Worm (Caenorhabditis elegans) whole organism, late embryonic: ENCODE results near the gene ugt-48.

Experiments
- C38D4.7 ChIP-seq: fragments of 200-800 bp; sonication (Bioruptor generic); optimal IDR thresholded peaks from 2 replicates; lab custom pipeline; 2018; ENCODE audit warnings: mild to moderate bottlenecking, missing genetic modification characterization, moderate library complexity, missing compliant biosample characterization
- K09A11.1 ChIP-seq: sonication (generic microtip); optimal IDR thresholded peaks from 2 replicates; lab custom pipeline; 2017; ENCODE audit warnings: antibody characterized with exemption, mild to moderate bottlenecking, missing genetic modification characterization, missing compliant biosample characterization; ENCODE audit not compliant: insufficient read depth
- T23F11.4 ChIP-seq: fragments of 200-800 bp; sonication (Bioruptor generic); optimal IDR thresholded peaks from 2 replicates; lab custom pipeline; 2018; ENCODE audit warnings: mild to moderate bottlenecking, missing genetic modification characterization, missing compliant biosample characterization
- Y22D7AL.16 ChIP-seq: sonication (generic microtip); optimal IDR thresholded peaks from 2 replicates; lab custom pipeline; 2016; ENCODE audit warnings: missing genetic modification characterization, missing compliant biosample characterization
- ceh-14 ChIP-seq: sonication (generic microtip); optimal IDR thresholded peaks from 2 replicates; lab custom pipeline; 2016; ENCODE audit warnings: missing genotype, missing genetic modification characterization, missing compliant biosample characterization
- ceh-18 ChIP-seq: sonication (generic microtip); optimal IDR thresholded peaks from 2 replicates; lab custom pipeline; 2016; ENCODE audit warnings: missing genetic modification characterization, missing compliant biosample characterization
- ceh-2 ChIP-seq: sonication (generic microtip); optimal IDR thresholded peaks from 2 replicates; lab custom pipeline; 2016; ENCODE audit warnings: missing genotype, missing genetic modification characterization, missing compliant biosample characterization
- ceh-24 ChIP-seq: sonication (generic microtip); optimal IDR thresholded peaks from 2 replicates; lab custom pipeline; 2016; ENCODE audit warnings: mild to moderate bottlenecking, missing genetic modification characterization, missing compliant biosample characterization
- ceh-30 ChIP-seq: fragments of 150-350 bp; optimal IDR thresholded peaks from 2 replicates; lab custom pipeline; 2014; ENCODE audit warnings: missing biosample characterization, missing genetic modification characterization
- ceh-31 ChIP-seq: sonication (generic microtip); optimal IDR thresholded peaks from 2 replicates; lab custom pipeline; 2016; ENCODE audit warnings: missing genetic modification characterization, missing compliant biosample characterization
- ceh-48 ChIP-seq: sonication (generic microtip); optimal IDR thresholded peaks from 2 replicates; lab custom pipeline; 2016; ENCODE audit warnings: missing genetic modification characterization, inconsistent platforms, missing compliant biosample characterization
- ceh-9 ChIP-seq: sonication (generic microtip); optimal IDR thresholded peaks from 2 replicates; lab custom pipeline; 2016; ENCODE audit warnings: mild to moderate bottlenecking, missing genetic modification characterization, inconsistent platforms, missing compliant biosample characterization
- che-1 ChIP-seq: sonication (generic microtip); optimal IDR thresholded peaks from 2 replicates; lab custom pipeline; 2016; ENCODE audit warnings: mild to moderate bottlenecking, missing genetic modification characterization, missing compliant biosample characterization
- dmd-4 ChIP-seq: sonication (generic microtip); optimal IDR thresholded peaks from 2 replicates; lab custom pipeline; 2016; ENCODE audit warnings: borderline replicate concordance, missing genetic modification characterization, missing compliant biosample characterization
- dve-1 ChIP-seq: sonication (generic microtip); optimal IDR thresholded peaks from 2 replicates; lab custom pipeline; 2017; ENCODE audit warnings: antibody characterized with exemption, mild to moderate bottlenecking, missing genetic modification characterization, missing compliant biosample characterization
- elt-2 ChIP-seq: sonication (generic microtip); optimal IDR thresholded peaks from 2 replicates; lab custom pipeline; 2016; ENCODE audit warnings: missing genetic modification reagents, missing genetic modification characterization, missing compliant biosample characterization
- fax-1 ChIP-seq: sonication (generic microtip); optimal IDR thresholded peaks from 2 replicates; lab custom pipeline; 2016; ENCODE audit warnings: missing genotype, missing genetic modification characterization, missing compliant biosample characterization
- fkh-6 ChIP-seq: sonication (generic microtip); optimal IDR thresholded peaks from 2 replicates; lab custom pipeline; 2016; ENCODE audit warnings: missing genetic modification characterization, missing compliant biosample characterization
- hlh-13 ChIP-seq: fragments of 200-800 bp; sonication (Bioruptor generic); optimal IDR thresholded peaks from 2 replicates; lab custom pipeline; 2018; ENCODE audit warnings: mild to moderate bottlenecking, missing genetic modification characterization, missing compliant biosample characterization
- hlh-15 ChIP-seq: sonication (generic microtip); optimal IDR thresholded peaks from 2 replicates; lab custom pipeline; 2016; ENCODE audit warnings: missing genetic modification characterization, missing compliant biosample characterization
- lim-6 ChIP-seq: sonication (generic microtip); optimal IDR thresholded peaks from 2 replicates; lab custom pipeline; 2016; ENCODE audit warnings: missing genetic modification characterization, missing compliant biosample characterization
- madf-2 ChIP-seq: sonication (generic microtip); optimal IDR thresholded peaks from 2 replicates; lab custom pipeline; 2017; ENCODE audit warnings: missing genetic modification characterization, missing compliant biosample characterization
- nfya-1 ChIP-seq: sonication (generic microtip); optimal IDR thresholded peaks from 2 replicates; lab custom pipeline; 2017; ENCODE audit warnings: missing genetic modification characterization, mild to moderate bottlenecking, missing compliant biosample characterization, antibody characterized with exemption, moderate library complexity
- pat-9 ChIP-seq: fragments of 200-800 bp; sonication (Bioruptor generic); optimal IDR thresholded peaks from 2 replicates; lab custom pipeline; 2018; ENCODE audit warnings: mild to moderate bottlenecking, missing genetic modification characterization, moderate library complexity, missing compliant biosample characterization
- pax-1 ChIP-seq: fragments of 150-350 bp; optimal IDR thresholded peaks from 2 replicates; lab custom pipeline; 2014; ENCODE audit warnings: missing biosample characterization, missing genetic modification characterization
- ref-2 ChIP-seq: sonication (generic microtip); optimal IDR thresholded peaks from 2 replicates; lab custom pipeline; 2016; ENCODE audit warnings: missing genetic modification characterization, missing compliant biosample characterization
- sdc-2 ChIP-seq: sonication (generic microtip); optimal IDR thresholded peaks from 2 replicates; lab custom pipeline; 2016; ENCODE audit warnings: missing genotype, missing genetic modification characterization, missing compliant biosample characterization
- sox-2 ChIP-seq: fragments of 200-800 bp; sonication (Bioruptor generic); IDR thresholded peaks from 2 replicates; pipeline ENCODE4 v1.3.6; 2022; ENCODE audit warnings: missing genetic modification reagents, missing genetic modification characterization, missing compliant biosample characterization
- tbx-2 ChIP-seq: sonication (generic microtip); optimal IDR thresholded peaks from 2 replicates; lab custom pipeline; 2016; ENCODE audit warnings: missing genetic modification characterization, missing compliant biosample characterization
- tbx-7 ChIP-seq: sonication (generic microtip); optimal IDR thresholded peaks from 2 replicates; lab custom pipeline; 2016; ENCODE audit warnings: missing genotype, missing genetic modification characterization, missing compliant biosample characterization
- unc-3 ChIP-seq, 2 experiments: fragments of 200-800 bp in 1 of 2; sonication (Bioruptor generic) in 1 of 2; sonication (generic microtip) in 1 of 2; conservative IDR thresholded peaks in 1 of 2; optimal IDR thresholded peaks in 1 of 2; 2 replicates each; pipeline versions ENCODE4 v1.3.6 to Lab custom; 2016 to 2022; ENCODE audit warnings: missing compliant biosample characterization in 2 of 2, missing genetic modification characterization in 2 of 2, missing genetic modification reagents in 1 of 2
- unc-42 ChIP-seq: sonication (generic microtip); optimal IDR thresholded peaks from 2 replicates; lab custom pipeline; 2016; ENCODE audit warnings: missing genotype, missing genetic modification characterization, missing compliant biosample characterization
- unc-55 ChIP-seq: sonication (generic microtip); optimal IDR thresholded peaks from 2 replicates; lab custom pipeline; 2017; ENCODE audit warnings: missing biosample characterization, missing genetic modification reagents, missing genetic modification characterization
- unc-86 ChIP-seq: sonication (generic microtip); optimal IDR thresholded peaks from 2 replicates; lab custom pipeline; 2016; ENCODE audit warnings: missing genetic modification characterization, missing compliant biosample characterization
- zip-5 ChIP-seq: sonication (generic microtip); optimal IDR thresholded peaks from 2 replicates; lab custom pipeline; 2016; ENCODE audit warnings: missing genetic modification characterization, missing compliant biosample characterization
- ztf-16 ChIP-seq: sonication (generic microtip); optimal IDR thresholded peaks from 2 replicates; lab custom pipeline; 2017; ENCODE audit warnings: missing genetic modification characterization, missing compliant biosample characterization

The ugt-48 gene

ce11 chrV:5582308-5582707 lies 34.4 kb upstream of the ugt-48 start:
- TF ChIP-seq ceh-18 (tag; lab: Kevin White, UChicago) = no peak
- TF ChIP-seq pat-9 = no peak
- no peak for TF ChIP-seq C38D4.7
- TF ChIP-seq tbx-7 (tag; lab: Kevin White, UChicago) = no peak
- no peak for TF ChIP-seq hlh-13 (GFP tag; lab: Kevin White, UChicago)
- no peak for TF ChIP-seq unc-86 (tag; lab: Kevin White, UChicago)
- peak; percentile 35 for TF ChIP-seq nfya-1 (tag; lab: Kevin White, UChicago)
- TF ChIP-seq fkh-6 = no peak
- peak; percentile 82 for TF ChIP-seq unc-42 (tag; lab: Kevin White, UChicago)
- no peak for TF ChIP-seq ztf-16 (tag; lab: Kevin White, UChicago)

ce11 chrV:5581312-5581711 lies 33.5 kb upstream of the ugt-48 start, which contains the start of gene klc-2:
Gene klc-2, minus strand, starts transcription at chrV:5581412.
- TF ChIP-seq ceh-14 (no peak), zip-5 (tag; lab: Kevin White, UChicago) (no peak), T23F11.4 (no peak), sdc-2 (tag; lab: Kevin White, UChicago) (no peak), madf-2 (no peak), ceh-9 (tag; lab: Kevin White, UChicago) (no peak), dve-1 (no peak), fax-1 (no peak), dmd-4 (tag; lab: Kevin White, UChicago) (no peak), che-1 (no peak), ceh-24 (tag; lab: Kevin White, UChicago) (no peak), pax-1 (no peak), tbx-7 (tag; lab: Kevin White, UChicago) (no peak), ztf-16 (tag; lab: Kevin White, UChicago) (no peak), Y22D7AL.16 (no peak), ceh-30 (no peak)

ce11 chrV:5580517-5580916 lies 32.7 kb upstream of the ugt-48 start:
- TF ChIP-seq zip-5 (tag; lab: Kevin White, UChicago) = no peak
- TF ChIP-seq tbx-2 (tag; lab: Kevin White, UChicago) = peak; percentile 31
- TF ChIP-seq ceh-48 (tag; lab: Kevin White, UChicago) = peak; percentile 80
- TF ChIP-seq K09A11.1 (tag; lab: Kevin White, UChicago) = peak; percentile 69
- TF ChIP-seq ref-2 (tag; lab: Kevin White, UChicago) = peak; percentile 6
- TF ChIP-seq unc-55 = peak; percentile 38
- TF ChIP-seq sox-2 = peak; percentile 40; the same call in 1 of the 2 replicates
- peak; percentile 30 for TF ChIP-seq unc-42 (tag; lab: Kevin White, UChicago)
- peak; percentile 87 for TF ChIP-seq nfya-1 (tag; lab: Kevin White, UChicago)
- no peak for TF ChIP-seq hlh-15 (tag; lab: Kevin White, UChicago)
- TF ChIP-seq ceh-2 = peak; percentile 46
- TF ChIP-seq C38D4.7 = no peak
- peak; percentile 21 for TF ChIP-seq pax-1
- TF ChIP-seq ceh-31 (tag; lab: Kevin White, UChicago) = peak; percentile 74

ce11 chrV:5579666-5580065 lies 31.8 kb upstream of the ugt-48 start:
- TF ChIP-seq elt-2 (tag; lab: Kevin White, UChicago) (no peak), fkh-6 (no peak), unc-86 (tag; lab: Kevin White, UChicago) (no peak), lim-6 (tag; lab: Kevin White, UChicago) (no peak), zip-5 (tag; lab: Kevin White, UChicago) (no peak), unc-3 (GFP tag; conservative IDR thresholded peaks at IDR 0.05; lab: Robert Waterston, UW) (no peak), unc-3 (tag; optimal IDR thresholded peaks at IDR 0.05; lab: Kevin White, UChicago) (no peak), ceh-48 (tag; lab: Kevin White, UChicago) (no peak)
